Worm (Caenorhabditis elegans) whole organism, L1 larva: ENCODE data around the gene ctsa-1.1.
A peak's percentile ranks its signal among the peaks of the same experiment; 100 is the strongest.

Experiments used
- Y116A8C.19 ChIP-seq: sonication (generic microtip); optimal IDR thresholded peaks from 2 replicates; lab custom pipeline; 2016; ENCODE audit warnings: missing compliant biosample characterization, missing genetic modification characterization, borderline replicate concordance
- aha-1 ChIP-seq: fragments of 150-350 bp; optimal IDR thresholded peaks from 2 replicates; lab custom pipeline; 2014; ENCODE audit warnings: missing biosample characterization, missing genetic modification characterization
- alr-1 ChIP-seq: fragments of 200-800 bp; sonication (Bioruptor generic); optimal IDR thresholded peaks from 2 replicates; lab custom pipeline; 2018; ENCODE audit warnings: borderline replicate concordance, mild to moderate bottlenecking, missing genetic modification characterization, missing compliant biosample characterization
- ceh-63 ChIP-seq: fragments of 200-800 bp; sonication (Bioruptor generic); optimal IDR thresholded peaks from 2 replicates; lab custom pipeline; 2018; ENCODE audit warnings: mild to moderate bottlenecking, missing genetic modification characterization, missing compliant biosample characterization
- ceh-8 ChIP-seq: fragments of 200-800 bp; sonication (Bioruptor generic); optimal IDR thresholded peaks from 2 replicates; lab custom pipeline; 2018; ENCODE audit warnings: mild to moderate bottlenecking, missing genetic modification characterization, moderate library complexity, missing compliant biosample characterization
- dpl-1 ChIP-seq, 3 experiments: fragments of 150-350 bp in 2 of 3; sonication (generic microtip) in 1 of 3; optimal IDR thresholded peaks; 2 replicates each; lab custom pipeline; 2014 to 2017; ENCODE audit warnings: missing biosample characterization in 3 of 3, missing genetic modification characterization in 3 of 3, missing genetic modification reagents in 3 of 3
- efl-1 ChIP-seq, 4 experiments: fragments of 150-350 bp; optimal IDR thresholded peaks in 3 of 4; peaks in 1 of 4; 1 replicate in 1 of 4; 2 replicates in 3 of 4; lab custom pipeline; 2014; ENCODE audit warnings: missing biosample characterization in 2 of 4, missing genetic modification characterization in 2 of 4, missing genetic modification reagents in 2 of 4
- efl-3 ChIP-seq: fragments of 200-800 bp; sonication (Bioruptor generic); optimal IDR thresholded peaks from 2 replicates; lab custom pipeline; 2018; ENCODE audit warnings: mild to moderate bottlenecking, missing genetic modification characterization, missing compliant biosample characterization
- egl-13 ChIP-seq: sonication (generic microtip); optimal IDR thresholded peaks from 2 replicates; lab custom pipeline; 2016; ENCODE audit warnings: missing genotype, missing genetic modification reagents, missing genetic modification characterization, missing compliant biosample characterization
- egl-27 ChIP-seq, 2 experiments: fragments of 150-350 bp in 1 of 2; sonication (generic microtip); optimal IDR thresholded peaks; 3 replicates each; lab custom pipeline; 2017 to 2018; ENCODE audit warnings: missing biosample characterization in 2 of 2, missing genetic modification characterization in 2 of 2, missing genetic modification reagents in 2 of 2
- elt-2 ChIP-seq: sonication (generic microtip); optimal IDR thresholded peaks from 2 replicates; lab custom pipeline; 2016; ENCODE audit warnings: missing genetic modification characterization, mild to moderate bottlenecking, inconsistent platforms, missing compliant biosample characterization, missing genetic modification reagents
- elt-3 ChIP-seq, 6 experiments: fragments of 150-350 bp in 1 of 6; sonication (generic microtip); optimal IDR thresholded peaks; 2 replicates each; lab custom pipeline; 2017 to 2018; ENCODE audit warnings: missing biosample characterization in 6 of 6, missing genetic modification characterization in 6 of 6, inconsistent platforms in 1 of 6
- ets-5 ChIP-seq: fragments of 200-800 bp; sonication (Bioruptor generic); IDR thresholded peaks from 2 replicates; pipeline ENCODE4 v1.3.6; 2022; ENCODE audit warnings: missing genetic modification characterization, missing compliant biosample characterization
- fkh-10 ChIP-seq: sonication (generic microtip); optimal IDR thresholded peaks from 2 replicates; lab custom pipeline; 2017; ENCODE audit warnings: missing biosample characterization, missing genetic modification reagents, missing genetic modification characterization
- fkh-8 ChIP-seq: sonication (generic microtip); optimal IDR thresholded peaks from 2 replicates; lab custom pipeline; 2016; ENCODE audit warnings: mild to moderate bottlenecking, missing genetic modification characterization, missing compliant biosample characterization
- irx-1 ChIP-seq: sonication (generic microtip); optimal IDR thresholded peaks from 2 replicates; lab custom pipeline; 2016; ENCODE audit warnings: missing genetic modification characterization, missing compliant biosample characterization
- isw-1 ChIP-seq: fragments of 200-800 bp; sonication (Bioruptor generic); IDR thresholded peaks from 2 replicates; pipeline ENCODE4 v1.3.6; 2022; ENCODE audit warnings: missing genetic modification characterization, missing compliant biosample characterization
- jun-1 ChIP-seq: fragments of 150-350 bp; optimal IDR thresholded peaks from 2 replicates; lab custom pipeline; 2014; ENCODE audit warnings: missing biosample characterization, missing genetic modification reagents, missing genetic modification characterization
- lin-13 ChIP-seq: fragments of 150-350 bp; optimal IDR thresholded peaks from 2 replicates; lab custom pipeline; 2014; ENCODE audit warnings: missing biosample characterization, missing genetic modification reagents, missing genetic modification characterization
- lin-14 ChIP-seq: fragments of 200-800 bp; sonication (Bioruptor generic); optimal IDR thresholded peaks from 2 replicates; lab custom pipeline; 2018; ENCODE audit warnings: mild to moderate bottlenecking, missing genetic modification characterization, moderate library complexity, missing compliant biosample characterization
- lin-15B ChIP-seq: fragments of 150-350 bp; sonication (generic microtip); optimal IDR thresholded peaks from 3 replicates; lab custom pipeline; 2014; ENCODE audit warnings: missing biosample characterization, missing genetic modification characterization
- lin-35 ChIP-seq, 2 experiments: fragments of 150-350 bp; optimal IDR thresholded peaks; 2 replicates each; lab custom pipeline; 2014; ENCODE audit warnings: missing biosample characterization in 2 of 2, missing genetic modification characterization in 2 of 2, missing genetic modification reagents in 2 of 2
- lir-3 ChIP-seq: sonication (generic microtip); optimal IDR thresholded peaks from 2 replicates; lab custom pipeline; 2016; ENCODE audit warnings: mild to moderate bottlenecking, missing genetic modification characterization, moderate library complexity, missing compliant biosample characterization; ENCODE audit not compliant: poor library complexity
- lsy-2 ChIP-seq, 2 experiments: fragments of 150-350 bp; optimal IDR thresholded peaks; 2 replicates each; lab custom pipeline; 2014; ENCODE audit warnings: missing biosample characterization in 2 of 2, missing genetic modification characterization in 2 of 2
- nhr-11 ChIP-seq: fragments of 150-350 bp; optimal IDR thresholded peaks from 2 replicates; lab custom pipeline; 2014; ENCODE audit warnings: missing biosample characterization, missing genetic modification characterization
- nhr-19 ChIP-seq: fragments of 200-800 bp; sonication (Bioruptor generic); conservative IDR thresholded peaks from 2 replicates; pipeline ENCODE4 v1.3.6; 2022; ENCODE audit warnings: missing genetic modification characterization, missing compliant biosample characterization
- nhr-20 ChIP-seq: sonication (generic microtip); optimal IDR thresholded peaks from 2 replicates; lab custom pipeline; 2016; ENCODE audit warnings: mild to moderate bottlenecking, missing genetic modification characterization, missing compliant biosample characterization
- nhr-28 ChIP-seq: fragments of 150-350 bp; optimal IDR thresholded peaks from 2 replicates; lab custom pipeline; 2014; ENCODE audit warnings: missing biosample characterization, missing genetic modification characterization
- nhr-47 ChIP-seq: sonication (generic microtip); optimal IDR thresholded peaks from 2 replicates; lab custom pipeline; 2016; ENCODE audit warnings: mild to moderate bottlenecking, missing genetic modification characterization, moderate library complexity, missing compliant biosample characterization
- nhr-71 ChIP-seq: sonication (generic microtip); optimal IDR thresholded peaks from 2 replicates; lab custom pipeline; 2016; ENCODE audit warnings: mild to moderate bottlenecking, missing genetic modification characterization, moderate library complexity, missing compliant biosample characterization
- nhr-84 ChIP-seq: sonication (generic microtip); optimal IDR thresholded peaks from 2 replicates; lab custom pipeline; 2017; ENCODE audit warnings: missing biosample characterization, missing genetic modification characterization
- nhr-85 ChIP-seq: sonication (generic microtip); peaks from one replicate; lab custom pipeline; 2016; ENCODE audit warnings: missing genetic modification characterization, inconsistent platforms, missing compliant biosample characterization
- nhr-90 ChIP-seq: sonication (generic microtip); optimal IDR thresholded peaks from 2 replicates; lab custom pipeline; 2016; ENCODE audit warnings: mild to moderate bottlenecking, missing genetic modification characterization, missing compliant biosample characterization; ENCODE audit not compliant: poor library complexity
- pqm-1 ChIP-seq: sonication (generic microtip); optimal IDR thresholded peaks from 3 replicates; lab custom pipeline; 2017; ENCODE audit warnings: missing biosample characterization, missing genetic modification characterization
- snpc-4 ChIP-seq: fragments of 150-350 bp; optimal IDR thresholded peaks from 2 replicates; lab custom pipeline; 2014; ENCODE audit warnings: missing biosample characterization, missing genetic modification characterization
- snu-23 ChIP-seq: sonication (generic microtip); optimal IDR thresholded peaks from 2 replicates; lab custom pipeline; 2016; ENCODE audit warnings: missing genetic modification characterization, missing compliant biosample characterization
- swsn-7 ChIP-seq: sonication (generic microtip); optimal IDR thresholded peaks from 2 replicates; lab custom pipeline; 2016; ENCODE audit warnings: missing genetic modification characterization, missing compliant biosample characterization
- tlp-1 ChIP-seq: fragments of 150-350 bp; optimal IDR thresholded peaks from 2 replicates; lab custom pipeline; 2014; ENCODE audit warnings: missing biosample characterization, missing genetic modification characterization
- unc-86 ChIP-seq: sonication (generic microtip); optimal IDR thresholded peaks from 2 replicates; lab custom pipeline; 2016; ENCODE audit warnings: missing genetic modification characterization, missing compliant biosample characterization
- xbp-1 ChIP-seq: sonication (generic microtip); optimal IDR thresholded peaks from 2 replicates; lab custom pipeline; 2016; ENCODE audit warnings: missing genetic modification characterization, missing compliant biosample characterization
- ztf-4 ChIP-seq: fragments of 150-350 bp; optimal IDR thresholded peaks from 2 replicates; lab custom pipeline; 2014; ENCODE audit warnings: missing biosample characterization, missing genetic modification characterization

ctsa-1.1 gene

DNA sequence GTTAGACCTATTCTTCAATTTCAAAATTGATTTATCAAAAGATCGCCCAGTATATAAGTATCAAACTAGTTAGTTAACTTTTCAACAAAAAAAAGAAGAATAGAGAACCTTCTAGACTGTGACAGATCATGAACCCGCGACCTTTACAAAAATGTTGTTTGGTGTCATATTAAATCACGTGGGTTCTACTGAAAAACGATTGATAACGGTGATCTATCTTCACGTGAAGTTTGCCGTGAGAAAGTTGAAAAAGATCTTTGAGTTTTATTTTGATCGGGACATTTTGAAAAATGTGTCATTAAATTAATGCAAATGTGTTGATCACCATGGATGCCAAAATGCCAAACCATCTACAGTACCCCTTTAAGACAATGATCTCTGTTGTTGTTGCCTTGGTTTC is 10.9 kb downstream of the ctsa-1.1 start (continued):
- TF ChIP-seq lin-13 (GFP tag; lab: Kevin White, UChicago) (no peak), lin-35 (GFP tag; optimal IDR thresholded peaks at IDR 0.05; lab: Kevin White, UChicago) (peak in 1 of 2 experiments; percentile 14), xbp-1 (tag; lab: Kevin White, UChicago) (no peak), lir-3 (tag; lab: Kevin White, UChicago) (no peak), lin-15B (tag; lab: Kevin White, UChicago) (no peak), efl-1 (optimal IDR thresholded peaks at IDR 0.05; lab: Kevin White, UChicago) (no peak), efl-1 (GFP tag; optimal IDR thresholded peaks at IDR 0.05 in 1 of 2; lab: Kevin White, UChicago) (peak in 1 of 2 experiments; percentile 93)

DNA sequence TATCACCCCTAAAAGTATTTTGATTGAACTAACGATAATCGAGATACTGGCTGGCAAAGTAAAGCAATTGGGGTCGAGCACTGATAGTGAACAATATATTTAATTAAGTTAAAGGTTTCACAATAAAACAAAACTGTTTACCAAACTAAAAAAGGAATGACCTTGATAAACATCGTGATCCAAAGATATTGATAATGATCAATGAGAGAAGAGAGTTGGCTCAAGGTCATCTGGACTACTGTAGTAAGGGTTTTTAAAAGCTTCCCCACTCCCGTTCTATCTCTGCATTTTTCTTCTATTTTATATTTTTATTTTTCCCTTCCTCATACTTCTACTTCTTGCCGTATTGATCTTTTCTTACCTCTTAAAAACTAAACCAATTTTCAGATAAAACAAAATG is 12.1 kb downstream of the ctsa-1.1 start, which contains the start of gene F41C3.2:
F41C3.2 (plus strand) TSS at position 388 of the 400 bp plus-strand sequence.
- TF ChIP-seq elt-3 (tag; optimal IDR thresholded peaks at IDR 0.05; lab: Kevin White, UChicago) (peak in 3 of 6 experiments; percentile 18 to 83 (median 35)), nhr-28 (no peak), alr-1 (tag; lab: Kevin White, UChicago) (no peak), nhr-85 (tag; lab: Kevin White, UChicago) (peak; percentile 83), ceh-8 (GFP tag; lab: Kevin White, UChicago) (no peak), lsy-2 (tag; optimal IDR thresholded peaks at IDR 0.05; lab: Kevin White, UChicago) (peak in 1 of 2 experiments; percentile 58), egl-27 (tag; optimal IDR thresholded peaks at IDR 0.05; lab: Kevin White, UChicago) (no peak), nhr-20 (peak; percentile 18), nhr-90 (tag; lab: Kevin White, UChicago) (peak; percentile 56), fkh-8 (no peak), lin-14 (GFP tag; lab: Kevin White, UChicago) (peak; percentile 17), irx-1 (tag; lab: Kevin White, UChicago) (no peak), Y116A8C.19 (tag; lab: Kevin White, UChicago) (no peak), dpl-1 (GFP tag; optimal IDR thresholded peaks at IDR 0.05; lab: Kevin White, UChicago) (no peak), snu-23 (peak; percentile 6), nhr-47 (tag; lab: Kevin White, UChicago) (peak; percentile 26), efl-3 (GFP tag; lab: Kevin White, UChicago) (no peak), nhr-71 (tag; lab: Kevin White, UChicago) (peak; percentile 22)

DNA sequence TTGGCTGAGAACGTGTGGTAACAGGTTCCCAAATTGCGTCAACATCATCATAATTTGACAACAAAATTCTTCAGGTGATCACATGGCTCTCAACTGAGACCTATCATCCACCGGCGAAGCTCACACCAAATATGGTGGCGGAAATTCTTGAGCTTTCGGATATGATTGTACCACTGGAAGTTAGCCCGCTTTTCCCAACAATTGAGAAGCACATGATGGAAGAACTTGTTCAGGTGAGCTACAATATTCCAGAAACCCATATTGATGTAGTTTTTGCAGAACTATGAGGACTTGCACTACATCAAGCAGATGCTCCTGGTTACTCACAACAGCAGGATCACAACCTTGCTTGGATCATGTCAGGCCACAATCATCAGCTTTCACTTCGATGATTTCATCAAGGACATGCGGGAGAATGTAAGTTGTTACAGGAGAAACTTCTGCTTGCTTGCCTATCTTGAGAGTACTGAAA is 14.8 kb downstream of the ctsa-1.1 start, which contains the start of gene F41C3.1:
F41C3.1 (plus strand) TSS at position 51 of the 472 bp plus-strand sequence.
- TF ChIP-seq lin-15B (tag; lab: Kevin White, UChicago) (no peak), nhr-85 (tag; lab: Kevin White, UChicago) (peak; percentile 8), isw-1 (no peak)
- TF ChIP-seq, all 84 proteins: peak for 1

DNA sequence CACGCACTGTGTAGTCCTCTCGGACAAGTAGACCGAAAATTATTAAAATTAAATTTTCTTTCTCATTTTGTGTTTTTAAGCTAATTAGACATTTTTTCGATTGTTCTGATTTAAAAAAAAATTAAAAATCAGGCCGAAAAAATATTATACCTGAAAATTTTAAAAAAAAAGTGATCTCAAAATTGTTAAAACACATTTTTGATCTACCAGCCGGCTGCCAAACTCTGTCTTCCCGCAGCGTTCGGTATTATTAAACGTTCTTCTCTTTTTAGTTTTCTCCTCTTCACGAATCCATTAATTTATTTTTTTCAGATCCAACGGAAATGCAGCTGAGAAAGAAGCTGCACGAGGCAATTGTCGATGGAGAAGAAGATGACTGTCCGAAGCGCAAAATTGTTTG is 15.7 kb downstream of the ctsa-1.1 start, which contains the start of gene C27D9.1:
C27D9.1 (plus strand) TSS at position 281 of the 400 bp plus-strand sequence.
- TF ChIP-seq fkh-10 (no peak), swsn-7 (tag; lab: Kevin White, UChicago) (no peak)
- TF ChIP-seq, all 84 proteins: peak for 0

DNA sequence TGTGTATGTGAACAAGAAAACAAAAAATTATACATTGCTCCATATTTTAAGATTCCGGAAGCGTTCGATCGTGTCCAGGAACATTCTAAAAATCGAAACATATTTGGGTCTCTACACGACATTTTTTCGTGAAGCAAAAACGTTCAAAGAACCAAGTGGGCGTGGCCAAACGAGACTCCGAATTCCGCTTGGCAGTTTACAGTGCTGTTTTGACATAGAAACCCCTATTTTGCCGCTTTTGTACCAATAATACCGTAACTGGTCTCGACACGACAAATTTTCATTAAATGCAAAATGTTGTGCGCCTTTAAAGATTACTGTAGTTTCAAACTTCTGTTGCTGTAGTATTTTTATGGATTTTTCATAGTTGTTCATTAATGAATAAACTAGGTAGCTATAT is 18.2 kb downstream of the ctsa-1.1 start:
- no peak for TF ChIP-seq unc-86
- no peak for TF ChIP-seq lin-15B (tag; lab: Kevin White, UChicago)
- no peak for TF ChIP-seq nhr-47 (tag; lab: Kevin White, UChicago)
- TF ChIP-seq egl-13 (tag; lab: Kevin White, UChicago), result no peak
- no peak for TF ChIP-seq nhr-11 (tag; lab: Kevin White, UChicago)
- TF ChIP-seq aha-1 (tag; lab: Kevin White, UChicago), result no peak
- TF ChIP-seq elt-2 (tag; lab: Kevin White, UChicago), result no peak
- no peak for TF ChIP-seq ets-5 (GFP tag; lab: Robert Waterston, UW)
- TF ChIP-seq ztf-4 (tag; lab: Kevin White, UChicago), result no peak
- no peak for TF ChIP-seq nhr-90 (tag; lab: Kevin White, UChicago)
- TF ChIP-seq lin-13 (GFP tag; lab: Kevin White, UChicago), result no peak
- no peak for TF ChIP-seq ceh-63 (GFP tag; lab: Kevin White, UChicago)
- TF ChIP-seq fkh-10, result no peak
- no peak for TF ChIP-seq pqm-1 (tag; lab: Kevin White, UChicago)
- TF ChIP-seq nhr-84, result no peak
- no peak for TF ChIP-seq snpc-4 (tag; lab: Kevin White, UChicago)
- no peak for TF ChIP-seq tlp-1
- TF ChIP-seq nhr-19, result no peak
- TF ChIP-seq jun-1 (tag; lab: Kevin White, UChicago), result no peak
- no peak for TF ChIP-seq alr-1 (tag; lab: Kevin White, UChicago)
